Worm (Caenorhabditis elegans) whole organism, young adult: Measurements from ENCODE around the gene Y51H4A.938.
A peak's percentile ranks its signal among the peaks of the same experiment; 100 is the strongest.

Experiments used
- B0035.1 ChIP-seq: sonication (generic microtip); optimal IDR thresholded peaks from 2 replicates; lab custom pipeline; 2016; ENCODE audit warnings: missing genetic modification characterization, mild to moderate bottlenecking, missing compliant biosample characterization, missing genotype, missing genetic modification reagents
- C17E4.6 ChIP-seq: fragments of 200-800 bp; sonication (Bioruptor generic); IDR thresholded peaks from 2 replicates; pipeline ENCODE4 v1.3.6; 2022; ENCODE audit warnings: missing genetic modification reagents, missing genetic modification characterization, missing compliant biosample characterization
- D2030.7 ChIP-seq: fragments of 200-800 bp; sonication (Bioruptor generic); IDR thresholded peaks from 2 replicates; pipeline ENCODE4 v1.3.6; 2022; ENCODE audit warnings: missing genetic modification reagents, missing genetic modification characterization, missing compliant biosample characterization
- F22D6.2 ChIP-seq: sonication (generic microtip); optimal IDR thresholded peaks from 2 replicates; lab custom pipeline; 2016; ENCODE audit warnings: mild to moderate bottlenecking, missing genetic modification characterization, missing compliant biosample characterization
- F37B4.10 ChIP-seq: fragments of 200-800 bp; sonication (Bioruptor generic); IDR thresholded peaks from 2 replicates; pipeline ENCODE4 v1.3.6; 2022; ENCODE audit warnings: missing genetic modification characterization, missing compliant biosample characterization
- F39B2.1 ChIP-seq: fragments of 200-800 bp; sonication (Bioruptor generic); IDR thresholded peaks from 2 replicates; pipeline ENCODE4 v1.3.6; 2022; ENCODE audit warnings: missing genetic modification reagents, missing genetic modification characterization, missing compliant biosample characterization
- F55B11.4 ChIP-seq: sonication (generic microtip); optimal IDR thresholded peaks from 2 replicates; lab custom pipeline; 2016; ENCODE audit warnings: missing compliant biosample characterization, missing genetic modification characterization, borderline replicate concordance; ENCODE audit not compliant: insufficient read depth
- K12H6.12 ChIP-seq: fragments of 200-800 bp; sonication (Bioruptor generic); optimal IDR thresholded peaks from 2 replicates; lab custom pipeline; 2018; ENCODE audit warnings: mild to moderate bottlenecking, missing genetic modification characterization, missing compliant biosample characterization
- Y56A3A.18 ChIP-seq: fragments of 200-800 bp; sonication (Bioruptor generic); IDR thresholded peaks from 2 replicates; pipeline ENCODE4 v1.3.6; 2022; ENCODE audit warnings: missing genetic modification reagents, missing genetic modification characterization, missing compliant biosample characterization
- Y79H2A.3 ChIP-seq: fragments of 200-800 bp; sonication (Bioruptor generic); conservative IDR thresholded peaks from 2 replicates; pipeline ENCODE4 v1.3.6; 2022; ENCODE audit warnings: missing genetic modification reagents, missing genetic modification characterization, missing compliant biosample characterization
- Y95B8A.8 ChIP-seq: fragments of 200-800 bp; sonication (Bioruptor generic); IDR thresholded peaks from 2 replicates; pipeline ENCODE4 v1.3.6; 2022; ENCODE audit warnings: missing genetic modification reagents, missing genetic modification characterization, missing compliant biosample characterization
- aptf-3 ChIP-seq: fragments of 200-800 bp; sonication (Bioruptor generic); IDR thresholded peaks from 2 replicates; pipeline ENCODE4 v1.3.6; 2022; ENCODE audit warnings: missing genetic modification characterization, missing compliant biosample characterization
- attf-3 ChIP-seq: fragments of 200-800 bp; sonication (Bioruptor generic); conservative IDR thresholded peaks from 2 replicates; pipeline ENCODE4 v1.3.6; 2022; ENCODE audit warnings: missing genetic modification reagents, missing genetic modification characterization, missing compliant biosample characterization
- bed-1 ChIP-seq: fragments of 200-800 bp; sonication (Bioruptor generic); IDR thresholded peaks from 2 replicates; pipeline ENCODE4 v1.3.6; 2022; ENCODE audit warnings: missing genetic modification reagents, missing genetic modification characterization, missing compliant biosample characterization
- ccch-3 ChIP-seq: fragments of 200-800 bp; sonication (Bioruptor generic); optimal IDR thresholded peaks from 2 replicates; lab custom pipeline; 2018; ENCODE audit warnings: mild to moderate bottlenecking, missing genetic modification characterization, missing compliant biosample characterization
- ceh-40 ChIP-seq: fragments of 200-800 bp; sonication (Bioruptor generic); IDR thresholded peaks from 2 replicates; pipeline ENCODE4 v1.3.6; 2022; ENCODE audit warnings: missing genetic modification characterization, missing compliant biosample characterization
- chd-7 ChIP-seq: sonication (generic microtip); optimal IDR thresholded peaks from 2 replicates; lab custom pipeline; 2016; ENCODE audit warnings: mild to moderate bottlenecking, missing genetic modification characterization, moderate library complexity, missing compliant biosample characterization
- dox-1 ChIP-seq: fragments of 200-800 bp; sonication (Bioruptor generic); IDR thresholded peaks from 2 replicates; pipeline ENCODE4 v1.3.6; 2022; ENCODE audit warnings: missing genetic modification reagents, missing genetic modification characterization, missing compliant biosample characterization
- dpff-1 ChIP-seq: sonication (generic microtip); optimal IDR thresholded peaks from 2 replicates; lab custom pipeline; 2017; ENCODE audit warnings: mild to moderate bottlenecking, missing genetic modification characterization, missing compliant biosample characterization
- efl-1 ChIP-seq: fragments of 150-350 bp; optimal IDR thresholded peaks from 2 replicates; lab custom pipeline; 2014; ENCODE audit warnings: missing biosample characterization, missing genetic modification reagents, missing genetic modification characterization
- egl-18 ChIP-seq: fragments of 200-800 bp; sonication (Bioruptor generic); IDR thresholded peaks from 2 replicates; pipeline ENCODE4 v1.3.6; 2022; ENCODE audit warnings: missing genetic modification reagents, missing genetic modification characterization, missing compliant biosample characterization
- fkh-3 ChIP-seq: sonication (generic microtip); optimal IDR thresholded peaks from 2 replicates; lab custom pipeline; 2016; ENCODE audit warnings: mild to moderate bottlenecking, missing genetic modification characterization, missing compliant biosample characterization
- gei-17 ChIP-seq: fragments of 200-800 bp; sonication (Bioruptor generic); optimal IDR thresholded peaks from 2 replicates; lab custom pipeline; 2018; ENCODE audit warnings: mild to moderate bottlenecking, missing genetic modification characterization, missing compliant biosample characterization
- hmg-20 ChIP-seq: fragments of 200-800 bp; sonication (Bioruptor generic); IDR thresholded peaks from 2 replicates; pipeline ENCODE4 v1.3.6; 2022; ENCODE audit warnings: missing genetic modification reagents, missing genetic modification characterization, missing compliant biosample characterization
- hrde-1 ChIP-seq: sonication (generic microtip); optimal IDR thresholded peaks from 2 replicates; lab custom pipeline; 2016; ENCODE audit warnings: missing genetic modification characterization, mild to moderate bottlenecking, missing compliant biosample characterization, moderate library complexity, missing genotype, missing genetic modification reagents, borderline replicate concordance
- lag-1 ChIP-seq: fragments of 200-800 bp; sonication (Bioruptor generic); IDR thresholded peaks from 2 replicates; pipeline ENCODE4 v1.3.6; 2022; ENCODE audit warnings: missing genetic modification reagents, missing genetic modification characterization, missing compliant biosample characterization
- lin-26 ChIP-seq: fragments of 200-800 bp; sonication (Bioruptor generic); IDR thresholded peaks from 2 replicates; pipeline ENCODE4 v1.3.6; 2022; ENCODE audit warnings: missing genetic modification reagents, missing genetic modification characterization, missing compliant biosample characterization
- lin-54 ChIP-seq: fragments of 200-800 bp; sonication (Bioruptor generic); optimal IDR thresholded peaks from 2 replicates; lab custom pipeline; 2018; ENCODE audit warnings: mild to moderate bottlenecking, missing genetic modification characterization, missing compliant biosample characterization
- madf-10 ChIP-seq: sonication (generic microtip); optimal IDR thresholded peaks from 2 replicates; lab custom pipeline; 2016; ENCODE audit warnings: mild to moderate bottlenecking, missing genetic modification characterization, missing compliant biosample characterization
- madf-3 ChIP-seq: fragments of 200-800 bp; sonication (Bioruptor generic); IDR thresholded peaks from 2 replicates; pipeline ENCODE4 v1.3.6; 2022; ENCODE audit warnings: missing genetic modification reagents, missing genetic modification characterization, missing compliant biosample characterization
- nfya-2 ChIP-seq: fragments of 200-800 bp; sonication (Bioruptor generic); IDR thresholded peaks from 2 replicates; pipeline ENCODE4 v1.3.6; 2022; ENCODE audit warnings: missing genetic modification reagents, missing genetic modification characterization, missing compliant biosample characterization
- nfyb-1 ChIP-seq: fragments of 200-800 bp; sonication (Bioruptor generic); IDR thresholded peaks from 2 replicates; pipeline ENCODE4 v1.3.6; 2022; ENCODE audit warnings: missing genetic modification reagents, missing genetic modification characterization, missing compliant biosample characterization
- nhr-27 ChIP-seq: fragments of 200-800 bp; sonication (Bioruptor generic); optimal IDR thresholded peaks from 2 replicates; lab custom pipeline; 2018; ENCODE audit warnings: mild to moderate bottlenecking, missing genetic modification characterization, moderate library complexity, missing compliant biosample characterization
- nhr-80 ChIP-seq: sonication (generic microtip); optimal IDR thresholded peaks from 2 replicates; lab custom pipeline; 2016; ENCODE audit warnings: missing genetic modification characterization, missing compliant biosample characterization
- pha-4 ChIP-seq: fragments of 150-350 bp; sonication (generic microtip); optimal IDR thresholded peaks from 2 replicates; lab custom pipeline; 2014; ENCODE audit warnings: missing biosample characterization, missing genetic modification reagents, missing genetic modification characterization
- rpc-1 ChIP-seq, 2 experiments: fragments of 150-350 bp in 1 of 2; sonication (generic microtip) in 1 of 2; optimal IDR thresholded peaks; 2 replicates each; lab custom pipeline; 2014 to 2018; ENCODE audit warnings: missing biosample characterization in 1 of 2, missing genetic modification characterization in 1 of 2, missing genetic modification reagents in 1 of 2, missing genotype in 1 of 2
- sdz-38 ChIP-seq: sonication (generic microtip); optimal IDR thresholded peaks from 2 replicates; lab custom pipeline; 2016; ENCODE audit warnings: missing genotype, missing genetic modification characterization, missing compliant biosample characterization
- snpc-1.3 ChIP-seq: sonication (generic microtip); optimal IDR thresholded peaks from 2 replicates; lab custom pipeline; 2017; ENCODE audit warnings: missing genetic modification characterization, mild to moderate bottlenecking, missing compliant biosample characterization, antibody characterized with exemption, moderate library complexity, missing genotype, missing genetic modification reagents; ENCODE audit not compliant: insufficient read depth
- snpc-4 ChIP-seq, 5 experiments: fragments of 150-350 bp in 1 of 5; sonication (generic microtip) in 4 of 5; optimal IDR thresholded peaks; 2 replicates each; lab custom pipeline; 2014 to 2018; ENCODE audit warnings: missing genetic modification characterization in 5 of 5, missing biosample characterization in 3 of 5, antibody characterized with exemption in 2 of 5, mild to moderate bottlenecking in 2 of 5, missing compliant biosample characterization in 2 of 5, missing genotype in 2 of 5, moderate library complexity in 2 of 5, missing genetic modification reagents in 1 of 5
- sptf-2 ChIP-seq: fragments of 200-800 bp; sonication (Bioruptor generic); optimal IDR thresholded peaks from 2 replicates; lab custom pipeline; 2018; ENCODE audit warnings: mild to moderate bottlenecking, missing genetic modification characterization, missing compliant biosample characterization
- tbp1 ChIP-seq: fragments of 200-800 bp; sonication (Bioruptor generic); optimal IDR thresholded peaks from 2 replicates; lab custom pipeline; 2018; ENCODE audit warnings: mild to moderate bottlenecking, missing genetic modification characterization, missing compliant biosample characterization
- tlf-1 ChIP-seq: fragments of 200-800 bp; sonication (Bioruptor generic); optimal IDR thresholded peaks from 2 replicates; lab custom pipeline; 2018; ENCODE audit warnings: mild to moderate bottlenecking, missing genetic modification characterization, missing compliant biosample characterization
- unc-130 ChIP-seq: sonication (generic microtip); optimal IDR thresholded peaks from 2 replicates; lab custom pipeline; 2016; ENCODE audit warnings: missing genetic modification reagents, missing genetic modification characterization, missing compliant biosample characterization
- xnd-1 ChIP-seq: sonication (generic microtip); optimal IDR thresholded peaks from 2 replicates; lab custom pipeline; 2016; ENCODE audit warnings: missing genotype, missing genetic modification reagents, missing genetic modification characterization, missing compliant biosample characterization
- zfh-2 ChIP-seq: fragments of 200-800 bp; sonication (Bioruptor generic); conservative IDR thresholded peaks from 2 replicates; pipeline ENCODE4 v1.3.6; 2022; ENCODE audit warnings: missing genetic modification reagents, missing genetic modification characterization, missing compliant biosample characterization
- zim-3 ChIP-seq: sonication (generic microtip); optimal IDR thresholded peaks from 2 replicates; lab custom pipeline; 2017; ENCODE audit warnings: mild to moderate bottlenecking, missing genetic modification characterization, moderate library complexity, missing compliant biosample characterization
- ztf-22 ChIP-seq: fragments of 200-800 bp; sonication (Bioruptor generic); optimal IDR thresholded peaks from 2 replicates; lab custom pipeline; 2018; ENCODE audit warnings: mild to moderate bottlenecking, missing genetic modification characterization, moderate library complexity, missing compliant biosample characterization
- ztf-26 ChIP-seq: sonication (generic microtip); optimal IDR thresholded peaks from 2 replicates; lab custom pipeline; 2017; ENCODE audit warnings: missing genetic modification characterization, missing compliant biosample characterization
- ztf-6 ChIP-seq: fragments of 200-800 bp; sonication (Bioruptor generic); IDR thresholded peaks from 2 replicates; pipeline ENCODE4 v1.3.6; 2022; ENCODE audit warnings: missing genetic modification reagents, missing genetic modification characterization, missing compliant biosample characterization

Y51H4A.938 gene

DNA sequence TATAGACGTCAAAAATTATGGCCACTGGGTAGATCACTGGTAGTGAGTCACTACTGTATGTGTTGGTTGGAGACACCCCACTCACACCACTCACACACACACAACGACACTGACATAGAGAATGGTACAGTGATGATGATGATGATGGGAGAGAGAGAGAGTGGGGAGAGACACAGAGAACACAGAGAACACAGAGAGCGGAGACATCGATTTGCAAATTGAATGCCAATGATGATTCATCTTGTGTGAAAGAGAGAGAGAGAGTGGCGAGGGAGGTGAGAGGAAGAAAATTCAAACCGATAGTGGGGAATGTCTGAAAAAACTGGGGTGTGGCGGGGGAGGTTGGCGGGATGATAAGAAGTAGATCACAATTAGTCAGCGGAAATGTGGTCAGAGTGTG lies 9.0 kb downstream of the Y51H4A.938 start (continued):
- TF ChIP-seq chd-7 (tag; lab: Kevin White, UChicago) (no peak), snpc-1.3 (tag; lab: Kevin White, UChicago) (no peak), dpff-1 (tag; lab: Kevin White, UChicago) (no peak), B0035.1 (tag; lab: Kevin White, UChicago) (no peak), Y56A3A.18 (GFP tag; lab: Robert Waterston, UW) (0 out of 2 replicates have a peak, but pooled peaks have one; percentile 48), F22D6.2 (tag; lab: Kevin White, UChicago) (no peak), nfya-2 (GFP tag; lab: Robert Waterston, UW) (no peak), Y95B8A.8 (GFP tag; lab: Robert Waterston, UW) (no peak), zfh-2 (GFP tag; lab: Robert Waterston, UW) (peak; percentile 48; the same call in 1 of the 2 replicates), lin-54 (GFP tag; lab: Kevin White, UChicago) (no peak), lag-1 (no peak), sdz-38 (tag; lab: Kevin White, UChicago) (no peak), zim-3 (no peak), F55B11.4 (tag; lab: Kevin White, UChicago) (no peak), gei-17 (no peak), ztf-26 (tag; lab: Kevin White, UChicago) (peak; percentile 69), hmg-20 (GFP tag; lab: Robert Waterston, UW) (no peak), egl-18 (GFP tag; lab: Robert Waterston, UW) (no peak), nhr-27 (no peak), F39B2.1 (GFP tag; lab: Robert Waterston, UW) (no peak), lin-26 (GFP tag; lab: Robert Waterston, UW) (no peak), aptf-3 (GFP tag; lab: Robert Waterston, UW) (no peak), D2030.7 (GFP tag; lab: Robert Waterston, UW) (no peak), dox-1 (peak; percentile 61), Y79H2A.3 (GFP tag; lab: Robert Waterston, UW) (no peak), C17E4.6 (no peak), ceh-40 (GFP tag; lab: Robert Waterston, UW) (no peak), madf-10 (tag; lab: Kevin White, UChicago) (no peak), nhr-80 (tag; lab: Kevin White, UChicago) (peak; percentile 72), madf-3 (no peak), snpc-4 (GFP tag; optimal IDR thresholded peaks at IDR 0.05; lab: Kevin White, UChicago) (no peak), snpc-4 (tag; optimal IDR thresholded peaks at IDR 0.05; lab: Kevin White, UChicago) (peak in 2 of 4 experiments; percentile 16 to 25), xnd-1 (tag; lab: Kevin White, UChicago) (no peak), rpc-1 (optimal IDR thresholded peaks at IDR 0.05; lab: Kevin White, UChicago) (no peak), rpc-1 (tag; optimal IDR thresholded peaks at IDR 0.05; lab: Kevin White, UChicago) (no peak), pha-4 (tag; lab: Kevin White, UChicago) (no peak), sptf-2 (GFP tag; lab: Kevin White, UChicago) (no peak), nfyb-1 (GFP tag; lab: Robert Waterston, UW) (no peak), tbp1 (GFP tag; lab: Kevin White, UChicago) (no peak), ztf-6 (GFP tag; lab: Robert Waterston, UW) (no peak), bed-1 (GFP tag; lab: Robert Waterston, UW) (no peak), ccch-3 (GFP tag; lab: Kevin White, UChicago) (no peak), K12H6.12 (tag; lab: Kevin White, UChicago) (no peak), attf-3 (GFP tag; lab: Robert Waterston, UW) (no peak), fkh-3 (tag; lab: Kevin White, UChicago) (no peak), efl-1 (GFP tag; lab: Kevin White, UChicago) (no peak), unc-130 (GFP tag; lab: Kevin White, UChicago) (no peak), ztf-22 (no peak), F37B4.10 (GFP tag; lab: Robert Waterston, UW) (no peak), tlf-1 (GFP tag; lab: Kevin White, UChicago) (no peak), hrde-1 (no peak)
